Fruit fly (Drosophila melanogaster) whole organism, prepupa: Measurements from ENCODE around the gene CG31464.

Experiments
- Blimp-1 ChIP-seq: fragments of 200-800 bp; sonication (Bioruptor generic); optimal IDR thresholded peaks from 3 replicates; lab custom pipeline; 2017; ENCODE audit warnings: missing biosample characterization, missing genetic modification characterization, mild to moderate bottlenecking, moderate library complexity, missing genetic modification reagents
- CG10631 ChIP-seq: fragments of 200-800 bp; sonication (Bioruptor generic); optimal IDR thresholded peaks from 2 replicates; lab custom pipeline; 2016; ENCODE audit warnings: missing biosample characterization, missing genetic modification characterization
- CG11294 ChIP-seq: fragments of 200-800 bp; sonication (Bioruptor generic); IDR thresholded peaks from 2 replicates; pipeline ENCODE4 v1.3.6; 2022; ENCODE audit warnings: missing biosample characterization, missing genetic modification characterization
- CG11762 ChIP-seq: fragments of 200-800 bp; sonication (Bioruptor generic); optimal IDR thresholded peaks from 3 replicates; lab custom pipeline; 2016; ENCODE audit warnings: missing biosample characterization, missing genetic modification characterization; ENCODE audit not compliant: insufficient read depth
- CG16779 ChIP-seq: fragments of 200-800 bp; sonication (Bioruptor generic); optimal IDR thresholded peaks from 3 replicates; lab custom pipeline; 2017; ENCODE audit warnings: missing biosample characterization, mild to moderate bottlenecking, missing genetic modification characterization
- CG31627 ChIP-seq: fragments of 200-800 bp; sonication (Bioruptor generic); optimal IDR thresholded peaks from 3 replicates; lab custom pipeline; 2016; ENCODE audit warnings: missing biosample characterization, missing genetic modification characterization
- CG34406 ChIP-seq: fragments of 200-800 bp; sonication (Bioruptor generic); optimal IDR thresholded peaks from 3 replicates; lab custom pipeline; 2016; ENCODE audit warnings: missing biosample characterization, missing genetic modification characterization
- CG3919 ChIP-seq: fragments of 200-800 bp; sonication (Bioruptor generic); optimal IDR thresholded peaks from 3 replicates; lab custom pipeline; 2016; ENCODE audit warnings: missing biosample characterization, missing genetic modification characterization
- CG4318 ChIP-seq: fragments of 200-800 bp; sonication (Bioruptor generic); optimal IDR thresholded peaks from 3 replicates; lab custom pipeline; 2017; ENCODE audit warnings: missing biosample characterization, mild to moderate bottlenecking, missing genetic modification characterization
- CG6163 ChIP-seq: fragments of 200-800 bp; sonication (Bioruptor generic); IDR thresholded peaks from 3 replicates; pipeline ENCODE4 v1.3.6; 2022; ENCODE audit warnings: missing biosample characterization, missing genetic modification characterization
- CG6276 ChIP-seq: fragments of 200-800 bp; sonication (Bioruptor generic); optimal IDR thresholded peaks from 2 replicates; lab custom pipeline; 2017; ENCODE audit warnings: missing biosample characterization, mild to moderate bottlenecking, missing genetic modification characterization
- CG6792 ChIP-seq: fragments of 200-800 bp; sonication (Bioruptor generic); optimal IDR thresholded peaks from 3 replicates; lab custom pipeline; 2016; ENCODE audit warnings: missing biosample characterization, missing genetic modification characterization
- CG6808 ChIP-seq: fragments of 200-800 bp; sonication (Bioruptor generic); optimal IDR thresholded peaks from 3 replicates; lab custom pipeline; 2017; ENCODE audit warnings: missing biosample characterization, missing genetic modification characterization, mild to moderate bottlenecking, moderate library complexity, missing genetic modification reagents
- CG6854 ChIP-seq: fragments of 200-800 bp; sonication (Bioruptor generic); optimal IDR thresholded peaks from 2 replicates; lab custom pipeline; 2017; ENCODE audit warnings: missing biosample characterization, mild to moderate bottlenecking, missing genetic modification characterization
- CG8119 ChIP-seq: fragments of 200-800 bp; sonication (Bioruptor generic); IDR thresholded peaks from 3 replicates; pipeline ENCODE4 v1.3.6; 2022; ENCODE audit warnings: missing biosample characterization, missing genetic modification characterization
- CG8319 ChIP-seq: fragments of 200-800 bp; sonication (Bioruptor generic); optimal IDR thresholded peaks from 3 replicates; lab custom pipeline; 2016; ENCODE audit warnings: missing biosample characterization, missing genetic modification characterization
- CG8632 ChIP-seq: fragments of 200-800 bp; sonication (Bioruptor generic); optimal IDR thresholded peaks from 3 replicates; lab custom pipeline; 2016; ENCODE audit warnings: missing biosample characterization, missing genetic modification characterization
- CG9139 ChIP-seq: fragments of 200-800 bp; sonication (Bioruptor generic); optimal IDR thresholded peaks from 3 replicates; lab custom pipeline; 2017; ENCODE audit warnings: missing biosample characterization, mild to moderate bottlenecking, missing genetic modification characterization
- Eip93F ChIP-seq: fragments of 200-800 bp; sonication (Bioruptor generic); optimal IDR thresholded peaks from 2 replicates; lab custom pipeline; 2016; ENCODE audit warnings: missing biosample characterization, mild to moderate bottlenecking, missing genetic modification characterization
- Gug ChIP-seq: fragments of 200-800 bp; sonication (Bioruptor generic); IDR thresholded peaks from 2 replicates; pipeline ENCODE4 v1.3.6; 2022; ENCODE audit warnings: missing biosample characterization, missing genetic modification characterization
- Hr4 ChIP-seq: fragments of 200-800 bp; sonication (Bioruptor generic); optimal IDR thresholded peaks from 3 replicates; lab custom pipeline; 2016; ENCODE audit warnings: missing biosample characterization, missing genetic modification characterization
- Lpt ChIP-seq: fragments of 200-800 bp; sonication (Bioruptor generic); optimal IDR thresholded peaks from 3 replicates; lab custom pipeline; 2016; ENCODE audit warnings: missing biosample characterization, missing genetic modification characterization
- OdsH ChIP-seq: fragments of 200-800 bp; sonication (Bioruptor generic); optimal IDR thresholded peaks from 3 replicates; lab custom pipeline; 2016; ENCODE audit warnings: missing biosample characterization, missing genetic modification characterization
- Smox ChIP-seq: fragments of 200-800 bp; sonication (Bioruptor generic); optimal IDR thresholded peaks from 3 replicates; lab custom pipeline; 2016; ENCODE audit warnings: missing biosample characterization, missing genetic modification characterization
- Sox102F ChIP-seq: fragments of 200-800 bp; sonication (Bioruptor generic); optimal IDR thresholded peaks from 2 replicates; lab custom pipeline; 2016; ENCODE audit warnings: missing biosample characterization, mild to moderate bottlenecking, missing genetic modification characterization
- Sox14 ChIP-seq: fragments of 200-800 bp; sonication (Bioruptor generic); optimal IDR thresholded peaks from 3 replicates; lab custom pipeline; 2016; ENCODE audit warnings: missing biosample characterization, missing genetic modification characterization
- Sox15 ChIP-seq: fragments of 200-800 bp; sonication (Bioruptor generic); optimal IDR thresholded peaks from 3 replicates; lab custom pipeline; 2016; ENCODE audit warnings: missing biosample characterization, missing genetic modification characterization
- achi ChIP-seq: fragments of 200-800 bp; sonication (Bioruptor generic); optimal IDR thresholded peaks from 3 replicates; lab custom pipeline; 2016; ENCODE audit warnings: missing biosample characterization, missing genetic modification characterization
- acj6 ChIP-seq: fragments of 200-800 bp; sonication (Bioruptor generic); optimal IDR thresholded peaks from 3 replicates; lab custom pipeline; 2016; ENCODE audit warnings: missing biosample characterization, missing genetic modification characterization
- cyc ChIP-seq: fragments of 200-800 bp; sonication (Bioruptor generic); optimal IDR thresholded peaks from 3 replicates; lab custom pipeline; 2016; ENCODE audit warnings: missing biosample characterization, missing genetic modification characterization
- dac ChIP-seq: fragments of 200-800 bp; sonication (Bioruptor generic); optimal IDR thresholded peaks from 2 replicates; lab custom pipeline; 2017; ENCODE audit warnings: missing biosample characterization, mild to moderate bottlenecking, missing genetic modification characterization
- eg ChIP-seq: fragments of 200-800 bp; sonication (Bioruptor generic); IDR thresholded peaks from 3 replicates; pipeline ENCODE4 v1.3.6; 2022; ENCODE audit warnings: missing biosample characterization, missing genetic modification characterization
- esn ChIP-seq: fragments of 200-800 bp; sonication (Bioruptor generic); optimal IDR thresholded peaks from 2 replicates; lab custom pipeline; 2016; ENCODE audit warnings: missing biosample characterization, mild to moderate bottlenecking, missing genetic modification characterization, moderate library complexity
- fd85E ChIP-seq: fragments of 200-800 bp; sonication (Bioruptor generic); optimal IDR thresholded peaks from 3 replicates; lab custom pipeline; 2016; ENCODE audit warnings: missing biosample characterization, missing genetic modification characterization
- fkh ChIP-seq: fragments of 200-800 bp; sonication (Bioruptor generic); optimal IDR thresholded peaks from 3 replicates; lab custom pipeline; 2017; ENCODE audit warnings: missing biosample characterization, mild to moderate bottlenecking, missing genetic modification characterization, moderate library complexity
- net ChIP-seq: fragments of 200-800 bp; sonication (Bioruptor generic); optimal IDR thresholded peaks from 3 replicates; lab custom pipeline; 2016; ENCODE audit warnings: missing biosample characterization, missing genetic modification characterization
- pdm3 ChIP-seq: fragments of 200-800 bp; sonication (Bioruptor generic); optimal IDR thresholded peaks from 3 replicates; lab custom pipeline; 2016; ENCODE audit warnings: missing biosample characterization, missing genetic modification characterization
- salr ChIP-seq, 2 experiments: fragments of 200-800 bp; sonication (Bioruptor generic); optimal IDR thresholded peaks; 3 replicates each; lab custom pipeline; 2016 to 2018; ENCODE audit warnings: missing biosample characterization in 2 of 2, missing genetic modification characterization in 2 of 2, mild to moderate bottlenecking in 1 of 2
- spab ChIP-seq: fragments of 200-800 bp; sonication (Bioruptor generic); optimal IDR thresholded peaks from 2 replicates; lab custom pipeline; 2017; ENCODE audit warnings: missing biosample characterization, mild to moderate bottlenecking, missing genetic modification characterization, missing genetic modification reagents
- ss ChIP-seq, 2 experiments: fragments of 200-800 bp; sonication (Bioruptor generic); optimal IDR thresholded peaks; 2 replicates in 1 of 2; 3 replicates in 1 of 2; lab custom pipeline; 2017 to 2018; ENCODE audit warnings: mild to moderate bottlenecking in 2 of 2, missing biosample characterization in 2 of 2, missing genetic modification characterization in 2 of 2, moderate library complexity in 1 of 2
- svp ChIP-seq: fragments of 200-800 bp; sonication (Bioruptor generic); peaks from one replicate; lab custom pipeline; 2016; ENCODE audit warnings: missing biosample characterization, missing genetic modification characterization
- topi ChIP-seq: fragments of 200-800 bp; sonication (Bioruptor generic); optimal IDR thresholded peaks from 3 replicates; lab custom pipeline; 2016; ENCODE audit warnings: missing biosample characterization, missing genetic modification characterization
- vri ChIP-seq: fragments of 200-800 bp; sonication (Bioruptor generic); optimal IDR thresholded peaks from 3 replicates; lab custom pipeline; 2016; ENCODE audit warnings: missing biosample characterization, mild to moderate bottlenecking, missing genetic modification characterization

The CG31464 gene

dm6 chr3R:8285727-8286344, 5.2 kb upstream of the CG31464 start:
- no peak for TF ChIP-seq vri (GFP tag; lab: Kevin White, UChicago)
- no peak for TF ChIP-seq CG6808
- TF ChIP-seq svp (GFP tag; lab: Kevin White, UChicago) = no peak
- TF ChIP-seq eg (GFP tag; lab: Robert Waterston, UW) = no peak
- TF ChIP-seq Smox = no peak
- no peak for TF ChIP-seq CG8119 (GFP tag; lab: Robert Waterston, UW)
- no peak for TF ChIP-seq topi (GFP tag; lab: Kevin White, UChicago)
- TF ChIP-seq CG9139 = no peak
- TF ChIP-seq CG10631 (GFP tag; lab: Kevin White, UChicago) = no peak
- no peak for TF ChIP-seq CG8632
- TF ChIP-seq Sox15 = no peak
- TF ChIP-seq CG6792 (GFP tag; lab: Kevin White, UChicago) = no peak
- TF ChIP-seq CG34406 (GFP tag; lab: Kevin White, UChicago) = no peak
- TF ChIP-seq CG31627 (GFP tag; lab: Kevin White, UChicago) = no peak
- TF ChIP-seq Gug (GFP tag; lab: Robert Waterston, UW) = no peak
- no peak for TF ChIP-seq CG6854
- no peak for TF ChIP-seq CG6276 (GFP tag; lab: Kevin White, UChicago)
- TF ChIP-seq CG4318 = no peak
- no peak for TF ChIP-seq Hr4 (GFP tag; lab: Kevin White, UChicago)
- no peak for TF ChIP-seq net

DNA sequence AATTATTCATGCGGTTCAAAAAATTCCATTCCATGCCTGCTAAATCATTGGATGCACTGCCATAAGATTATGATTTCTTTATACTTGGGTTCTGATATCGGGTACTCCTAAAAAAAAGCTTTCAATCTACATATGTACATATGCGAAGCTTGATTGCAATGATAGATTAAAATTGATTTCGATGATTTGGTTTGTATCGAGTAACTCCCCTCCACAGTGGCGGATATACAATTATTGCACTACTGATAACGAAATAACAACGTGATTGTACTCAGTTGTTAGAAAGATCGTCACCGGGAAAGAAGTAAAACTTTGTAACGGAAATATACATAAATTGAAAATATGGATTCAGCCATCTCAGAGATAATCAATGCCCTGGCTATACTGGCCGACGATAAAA, 3.3 kb upstream of the CG31464 start, which contains the start of gene Nazo:
Nazo (plus strand) TSS at position 180 of the 400 bp plus-strand sequence.
- no peak for TF ChIP-seq fd85E
- no peak for TF ChIP-seq achi
- no peak for TF ChIP-seq vri (GFP tag; lab: Kevin White, UChicago)
- no peak for TF ChIP-seq CG6854
- TF ChIP-seq CG34406 (GFP tag; lab: Kevin White, UChicago) = no peak
- TF ChIP-seq Sox15 = no peak
- no peak for TF ChIP-seq CG8319
- no peak for TF ChIP-seq Sox14 (GFP tag; lab: Kevin White, UChicago)
- no peak for TF ChIP-seq dac
- no peak for TF ChIP-seq CG11294 (GFP tag; lab: Robert Waterston, UW)
- TF ChIP-seq salr (GFP tag; optimal IDR thresholded peaks at IDR 0.05; lab: Kevin White, UChicago) = no peak
- no peak for TF ChIP-seq spab (GFP tag; lab: Kevin White, UChicago)
- TF ChIP-seq OdsH (GFP tag; lab: Kevin White, UChicago) = no peak
- no peak for TF ChIP-seq pdm3 (GFP tag; lab: Kevin White, UChicago)
- TF ChIP-seq CG11762 (GFP tag; lab: Kevin White, UChicago) = no peak
- no peak for TF ChIP-seq CG8632
- no peak for TF ChIP-seq fkh (GFP tag; lab: Kevin White, UChicago)
- TF ChIP-seq Lpt (GFP tag; lab: Kevin White, UChicago) = no peak
- TF ChIP-seq esn (GFP tag; lab: Kevin White, UChicago) = no peak

dm6 chr3R:8288790-8289189, 2.2 kb upstream of the CG31464 start:
- TF ChIP-seq Sox102F = no peak
- TF ChIP-seq CG8632 = no peak
- TF ChIP-seq svp (GFP tag; lab: Kevin White, UChicago) = peak; percentile 45
- TF ChIP-seq CG6808 = no peak
- no peak for TF ChIP-seq CG4318

dm6 chr3R:8290478-8290877, 562 bp upstream of the CG31464 start, which contains the start of gene CG11672:
CG11672 (minus strand) TSS chr3R:8290578.
- no peak for TF ChIP-seq acj6 (GFP tag; lab: Kevin White, UChicago)
- TF ChIP-seq CG3919 = no peak
- no peak for TF ChIP-seq cyc
- no peak for TF ChIP-seq CG6163
- TF ChIP-seq Lpt (GFP tag; lab: Kevin White, UChicago) = no peak
- TF ChIP-seq Gug (GFP tag; lab: Robert Waterston, UW) = no peak
- TF ChIP-seq CG16779 (tag; lab: Kevin White, UChicago) = no peak
- TF ChIP-seq CG31627 (GFP tag; lab: Kevin White, UChicago) = no peak
- TF ChIP-seq Sox102F = no peak
- TF ChIP-seq dac = no peak
- no peak for TF ChIP-seq achi
- TF ChIP-seq Eip93F (GFP tag; lab: Kevin White, UChicago) = no peak
- no peak for TF ChIP-seq ss (GFP tag; optimal IDR thresholded peaks at IDR 0.05; lab: Kevin White, UChicago)
- no peak for TF ChIP-seq Blimp-1
